Worm (Caenorhabditis elegans): ENCODE results near the gene tni-3.

Gene tni-3

DNA sequence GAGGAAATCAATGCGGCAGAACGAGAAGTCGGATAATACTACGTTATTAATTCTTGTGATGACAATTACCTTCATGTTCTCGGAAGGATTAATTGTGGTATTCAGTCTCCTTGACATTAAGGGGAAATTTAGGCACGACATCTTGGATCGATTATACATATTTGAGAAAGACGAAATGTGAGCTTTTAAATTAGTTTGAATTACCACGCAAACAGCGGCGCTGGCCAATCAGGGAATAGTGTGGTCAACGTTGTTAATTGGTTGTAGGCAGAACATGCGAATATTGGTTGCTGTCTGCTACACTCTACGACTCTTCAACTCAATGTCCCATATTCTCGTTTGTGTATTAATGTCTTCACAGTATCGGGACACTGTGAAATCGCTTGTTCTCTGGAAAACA, 40.0 kb upstream of the tni-3 start, which contains the start of gene F49A5.10:
Gene F49A5.10, plus strand, starts transcription at position 301 of the 400 bp plus-strand sequence.
- TF ChIP-seq gmeb-2 (tag; optimal IDR thresholded peaks at IDR 0.05) (no peak), hlh-8 (tag; optimal IDR thresholded peaks at IDR 0.05) (no peak), dve-1 (tag; optimal IDR thresholded peaks at IDR 0.05) (no peak), ceh-48 (tag; optimal IDR thresholded peaks at IDR 0.05) (no peak), pax-1 (tag; optimal IDR thresholded peaks at IDR 0.05) (no peak), sdc-2 (tag; optimal IDR thresholded peaks at IDR 0.05) (no peak), K09A11.1 (tag; optimal IDR thresholded peaks at IDR 0.05; ENCODE audit: insufficient read depth) (no peak), hlh-6 (tag; optimal IDR thresholded peaks at IDR 0.05) (no peak), fkh-6 (tag; optimal IDR thresholded peaks at IDR 0.05) (no peak), fax-1 (tag; optimal IDR thresholded peaks at IDR 0.05) (no peak), zip-5 (tag; optimal IDR thresholded peaks at IDR 0.05) (no peak), C08G9.2 (tag; optimal IDR thresholded peaks at IDR 0.05) (no peak), ceh-6 (GFP tag; optimal IDR thresholded peaks at IDR 0.05) (no peak), pag-3 (tag; optimal IDR thresholded peaks at IDR 0.05; ENCODE audit: borderline replicate concordance) (no peak), F13H6.1 (tag; optimal IDR thresholded peaks at IDR 0.05) (no peak), tbx-7 (tag; optimal IDR thresholded peaks at IDR 0.05) (no peak), K02D7.2 (tag; optimal IDR thresholded peaks at IDR 0.05) (no peak)

DNA sequence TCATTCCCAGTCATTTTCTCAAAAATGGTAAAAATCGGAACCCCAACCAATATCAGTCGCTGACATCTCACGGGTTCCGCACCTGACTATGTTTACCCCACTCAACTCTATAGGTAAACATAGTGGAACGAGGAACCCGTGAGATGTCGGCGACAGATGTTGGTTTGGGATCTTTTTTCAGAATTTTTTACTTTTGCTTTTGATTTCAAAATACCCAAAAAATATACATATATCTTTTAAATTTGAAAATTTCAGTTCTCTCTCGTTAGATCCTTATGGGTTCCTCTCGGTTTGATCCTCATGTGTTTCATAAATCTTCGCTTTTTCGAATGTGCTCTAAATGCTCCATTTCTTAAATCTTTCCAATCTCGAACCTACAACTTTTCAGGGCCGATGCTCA, 38.7 kb upstream of the tni-3 start, which contains the start of gene srw-23:
Gene srw-23, plus strand, starts transcription at position 301 of the 400 bp plus-strand sequence.
- TF ChIP-seq nhr-232 (tag; optimal IDR thresholded peaks at IDR 0.05) = no peak
- no peak for TF ChIP-seq zip-5 (tag; optimal IDR thresholded peaks at IDR 0.05)
- TF ChIP-seq che-1 (tag; optimal IDR thresholded peaks at IDR 0.05) = no peak
- no peak for TF ChIP-seq unc-42 (tag; optimal IDR thresholded peaks at IDR 0.05)
- no peak for TF ChIP-seq ama-1 (optimal IDR thresholded peaks at IDR 0.05)
- no peak for TF ChIP-seq hlh-15 (tag; optimal IDR thresholded peaks at IDR 0.05)
- no peak for TF ChIP-seq ceh-9 (tag; optimal IDR thresholded peaks at IDR 0.05)
- no peak for TF ChIP-seq elt-2 (tag; optimal IDR thresholded peaks at IDR 0.05)
- no peak for TF ChIP-seq ahr-1 (tag; optimal IDR thresholded peaks at IDR 0.05)
- no peak for TF ChIP-seq C38D4.7 (GFP tag; optimal IDR thresholded peaks at IDR 0.05)
- no peak for TF ChIP-seq pqm-1 (tag; optimal IDR thresholded peaks at IDR 0.05)
- no peak for TF ChIP-seq Y22D7AL.16 (tag; optimal IDR thresholded peaks at IDR 0.05)
- TF ChIP-seq pag-3 (tag; optimal IDR thresholded peaks at IDR 0.05; ENCODE audit: borderline replicate concordance) = no peak

- TF ChIP-seq tbx-7 (tag; optimal IDR thresholded peaks at IDR 0.05) = no peak
- TF ChIP-seq ceh-22 (tag; optimal IDR thresholded peaks at IDR 0.05) = no peak
- no peak for TF ChIP-seq unc-55 (GFP tag; optimal IDR thresholded peaks at IDR 0.05)
- TF ChIP-seq tbx-2 (tag; optimal IDR thresholded peaks at IDR 0.05) = no peak
- TF ChIP-seq K02D7.2 (tag; optimal IDR thresholded peaks at IDR 0.05) = no peak
- TF ChIP-seq syd-9 (tag; optimal IDR thresholded peaks at IDR 0.05) = no peak
- TF ChIP-seq pqm-1 (tag; optimal IDR thresholded peaks at IDR 0.05) = no peak
- TF ChIP-seq lin-11 (tag; optimal IDR thresholded peaks at IDR 0.05) = no peak
- no peak for TF ChIP-seq fax-1 (tag; optimal IDR thresholded peaks at IDR 0.05)
- TF ChIP-seq ceh-45 (GFP tag; IDR thresholded peaks at IDR 0.05) = no peak
- no peak for TF ChIP-seq hlh-15 (tag; optimal IDR thresholded peaks at IDR 0.05)
- no peak for TF ChIP-seq hlh-13 (GFP tag; optimal IDR thresholded peaks at IDR 0.05)
- no peak for TF ChIP-seq hlh-6 (tag; optimal IDR thresholded peaks at IDR 0.05)
- TF ChIP-seq sox-2 (GFP tag; IDR thresholded peaks at IDR 0.05) = no peak
- TF ChIP-seq C08G9.2 (tag; optimal IDR thresholded peaks at IDR 0.05) = no peak
- no peak for TF ChIP-seq C38D4.7 (GFP tag; optimal IDR thresholded peaks at IDR 0.05)
- TF ChIP-seq unc-86 (tag; optimal IDR thresholded peaks at IDR 0.05) = no peak
- no peak for TF ChIP-seq nhr-11 (tag; optimal IDR thresholded peaks at IDR 0.05)
- no peak for TF ChIP-seq ceh-24 (tag; optimal IDR thresholded peaks at IDR 0.05)
- no peak for TF ChIP-seq K09A11.1 (tag; optimal IDR thresholded peaks at IDR 0.05; ENCODE audit: insufficient read depth)
Observed at ce11 chrV:16871387-16871786, 36.5 kb upstream of the tni-3 start, which contains the start of gene thn-4. thn-4 (minus strand) TSS chrV:16871487.
